Fruit fly (Drosophila melanogaster): Measurements from ENCODE around the gene RanBP3.
A peak's percentile ranks its signal among the peaks of the same experiment; 100 is the strongest.

RanBP3 gene

dm6 chr3R:23729066-23729465 is 23.6 kb downstream of the RanBP3 start (continued):
- TF ChIP-seq Atf6 (GFP tag; IDR thresholded peaks at IDR 0.05) = peak; percentile 70; the same call in 1 of the 2 replicates
- TF ChIP-seq tx (GFP tag; optimal IDR thresholded peaks at IDR 0.05) = no peak
- TF ChIP-seq D19B (GFP tag; optimal IDR thresholded peaks at IDR 0.05) = peak; percentile 21
- no peak for TF ChIP-seq vnd (GFP tag; IDR thresholded peaks at IDR 0.05; ENCODE audit: partially characterized antibody)
- TF ChIP-seq CG16815 (GFP tag; optimal IDR thresholded peaks at IDR 0.05) = no peak
- no peak for TF ChIP-seq z (GFP tag; IDR thresholded peaks at IDR 0.05)
- TF ChIP-seq CG14667 (GFP tag; IDR thresholded peaks at IDR 0.05) = no peak
- TF ChIP-seq CG6765 (GFP tag; optimal IDR thresholded peaks at IDR 0.05) = peak; percentile 69
- no peak for TF ChIP-seq sr (GFP tag; IDR thresholded peaks at IDR 0.05)
- no peak for TF ChIP-seq CG18476 (GFP tag; optimal IDR thresholded peaks at IDR 0.05)
- peak; percentile 57 for TF ChIP-seq zen (tag; optimal IDR thresholded peaks at IDR 0.05)
- no peak for TF ChIP-seq prd (optimal IDR thresholded peaks at IDR 0.05)
- no peak for TF ChIP-seq prd (GFP tag; IDR thresholded peaks at IDR 0.05)
- TF ChIP-seq NFAT (GFP tag; IDR thresholded peaks at IDR 0.05) = no peak
- peak; percentile 56 for TF ChIP-seq exex (tag; optimal IDR thresholded peaks at IDR 0.05)
- no peak for TF ChIP-seq ara (GFP tag; IDR thresholded peaks at IDR 0.05)
- no peak for TF ChIP-seq CG2875 (GFP tag; optimal IDR thresholded peaks at IDR 0.05)
- TF ChIP-seq wek (GFP tag; optimal IDR thresholded peaks at IDR 0.05) = peak; percentile 62
- peak; percentile 54 for TF ChIP-seq CG4328 (GFP tag; optimal IDR thresholded peaks at IDR 0.05)
- TF ChIP-seq shn (GFP tag; optimal IDR thresholded peaks at IDR 0.05) = no peak
- TF ChIP-seq CG1792 (GFP tag; optimal IDR thresholded peaks at IDR 0.05) = no peak
- TF ChIP-seq GATAe (GFP tag; conservative IDR thresholded peaks at IDR 0.05) = no peak
- no peak for TF ChIP-seq CoRest (tag; optimal IDR thresholded peaks at IDR 0.05)
- TF ChIP-seq Dip3 (GFP tag; optimal IDR thresholded peaks at IDR 0.05) = no peak
- peak; percentile 57 for TF ChIP-seq Hey (tag; optimal IDR thresholded peaks at IDR 0.05)
- no peak for TF ChIP-seq sim (GFP tag; IDR thresholded peaks at IDR 0.05)
- TF ChIP-seq CG9932 (GFP tag; IDR thresholded peaks at IDR 0.05) = no peak
- TF ChIP-seq sens-2 (GFP tag; IDR thresholded peaks at IDR 0.05) = no peak
- no peak for TF ChIP-seq CG7963 (GFP tag; IDR thresholded peaks at IDR 0.05; ENCODE audit: partially characterized antibody)
- TF ChIP-seq YL-1 (GFP tag; optimal IDR thresholded peaks at IDR 0.05) = peak; percentile 23
- peak; percentile 59 for TF ChIP-seq CG17568 (GFP tag; optimal IDR thresholded peaks at IDR 0.05)
- TF ChIP-seq CG14860 (GFP tag; IDR thresholded peaks at IDR 0.05; ENCODE audit: partially characterized antibody) = no peak
- TF ChIP-seq CG3065 (GFP tag; optimal IDR thresholded peaks at IDR 0.05) = no peak
- TF ChIP-seq ash1 (GFP tag; optimal IDR thresholded peaks at IDR 0.05) = peak; percentile 72
- no peak for TF ChIP-seq zen2 (GFP tag; IDR thresholded peaks at IDR 0.05; ENCODE audit: partially characterized antibody)
- TF ChIP-seq ap (GFP tag; IDR thresholded peaks at IDR 0.05) = no peak
- no peak for TF ChIP-seq Stat92E (GFP tag; optimal IDR thresholded peaks at IDR 0.05)
- no peak for TF ChIP-seq trh (GFP tag; optimal IDR thresholded peaks at IDR 0.05)
- peak; percentile 77 for TF ChIP-seq BtbVII (GFP tag; optimal IDR thresholded peaks at IDR 0.05)
- no peak for TF ChIP-seq CG8388 (GFP tag; optimal IDR thresholded peaks at IDR 0.05)
- TF ChIP-seq knrl (GFP tag; IDR thresholded peaks at IDR 0.05; ENCODE audit: partially characterized antibody) = no peak
- no peak for TF ChIP-seq CG10462 (GFP tag; optimal IDR thresholded peaks at IDR 0.05)
- no peak for TF ChIP-seq fd96Cb (tag; optimal IDR thresholded peaks at IDR 0.05)
- TF ChIP-seq CG30431 (GFP tag; optimal IDR thresholded peaks at IDR 0.05) = no peak
- no peak for TF ChIP-seq CG32532 (GFP tag; IDR thresholded peaks at IDR 0.05)
- no peak for TF ChIP-seq CG17612 (GFP tag; IDR thresholded peaks at IDR 0.05)
- no peak for TF ChIP-seq CG8359 (GFP tag; optimal IDR thresholded peaks at IDR 0.05; ENCODE audit: borderline replicate concordance)
- TF ChIP-seq Rx (GFP tag; IDR thresholded peaks at IDR 0.05) = no peak
- no peak for TF ChIP-seq chif (GFP tag; optimal IDR thresholded peaks at IDR 0.05)
- TF ChIP-seq nau (GFP tag; optimal IDR thresholded peaks at IDR 0.05) = peak; percentile 38
- no peak for TF ChIP-seq Dfd (GFP tag; optimal IDR thresholded peaks at IDR 0.05)
- TF ChIP-seq dysf (GFP tag; IDR thresholded peaks at IDR 0.05) = no peak
